Worm (Caenorhabditis elegans): ENCODE data around the gene srg-39.
A peak's percentile ranks its signal among the peaks of the same experiment; 100 is the strongest.

The srg-39 gene

ce11 chrV:11119294-11119755 is 32.9 kb downstream of the srg-39 start, which contains the start of gene scb-1 (continued):
- TF ChIP-seq lin-13 (GFP tag; optimal IDR thresholded peaks at IDR 0.05) (no peak), ceh-44 (GFP tag; IDR thresholded peaks at IDR 0.05) (no peak), nhr-111 (GFP tag; optimal IDR thresholded peaks at IDR 0.05) (peak; percentile 38)

ce11 chrV:11118179-11118725 is 34.0 kb downstream of the srg-39 start:
- no peak for TF ChIP-seq lin-15B (tag; optimal IDR thresholded peaks at IDR 0.05)
- peak in 1 of 2 experiments; percentile 17 for TF ChIP-seq lsy-2 (tag; optimal IDR thresholded peaks at IDR 0.05)
- TF ChIP-seq pha-4 (GFP tag; IDR thresholded peaks at IDR 0.05) = no peak
- no peak for TF ChIP-seq pha-4 (tag; optimal IDR thresholded peaks at IDR 0.05)
- peak; percentile 35; the same call in 1 of the 2 replicates for TF ChIP-seq lin-38 (GFP tag; IDR thresholded peaks at IDR 0.05)
- no peak for TF ChIP-seq duxl-1 (tag; optimal IDR thresholded peaks at IDR 0.05; ENCODE audit: poor library complexity)
- TF ChIP-seq F26F4.8 (GFP tag; conservative IDR thresholded peaks at IDR 0.05) = no peak
- TF ChIP-seq T26A8.4 (GFP tag; IDR thresholded peaks at IDR 0.05) = 0 out of 2 replicates have a peak, but pooled peaks have one; percentile 42
- no peak for TF ChIP-seq egl-27 (tag; optimal IDR thresholded peaks at IDR 0.05)
- TF ChIP-seq D1046.2 (GFP tag; IDR thresholded peaks at IDR 0.05) = no peak
- no peak for TF ChIP-seq nhr-42 (GFP tag; IDR thresholded peaks at IDR 0.05)
- no peak for TF ChIP-seq ctbp-1 (GFP tag; IDR thresholded peaks at IDR 0.05)
- TF ChIP-seq nhr-77 (tag; optimal IDR thresholded peaks at IDR 0.05) = peak; percentile 31
- TF ChIP-seq daf-16 (GFP tag; optimal IDR thresholded peaks at IDR 0.05) = peak in 1 of 2 experiments; percentile 14
- TF ChIP-seq daf-16 (tag; optimal IDR thresholded peaks at IDR 0.05) = peak; percentile 28
- TF ChIP-seq nhr-28 (tag; optimal IDR thresholded peaks at IDR 0.05) = no peak
- TF ChIP-seq dve-1 (tag; optimal IDR thresholded peaks at IDR 0.05; ENCODE audit: insufficient read depth) = peak; percentile 5
- TF ChIP-seq R02D3.7 (tag; optimal IDR thresholded peaks at IDR 0.05) = no peak
- TF ChIP-seq T20F7.1 (GFP tag; optimal IDR thresholded peaks at IDR 0.05) = peak; percentile 32
- peak; percentile 84 for TF ChIP-seq aha-1 (tag)
- no peak for TF ChIP-seq ZK337.2 (GFP tag; IDR thresholded peaks at IDR 0.05)
- TF ChIP-seq zfp-3 (GFP tag; conservative IDR thresholded peaks at IDR 0.05) = peak; percentile 78; the same call in 1 of the 2 replicates
- TF ChIP-seq ama-1 (optimal IDR thresholded peaks at IDR 0.05) = no peak
- peak; percentile 23 for TF ChIP-seq mes-2 (tag; optimal IDR thresholded peaks at IDR 0.05; ENCODE audit: poor library complexity, severe bottlenecking)
- TF ChIP-seq nhr-237 (tag; optimal IDR thresholded peaks at IDR 0.05) = no peak
- no peak for TF ChIP-seq ZK546.5 (tag; optimal IDR thresholded peaks at IDR 0.05)
- no peak for TF ChIP-seq daf-12 (tag; optimal IDR thresholded peaks at IDR 0.05)
- TF ChIP-seq nhr-102 (tag; optimal IDR thresholded peaks at IDR 0.05) = no peak
- no peak for TF ChIP-seq zip-11 (GFP tag; IDR thresholded peaks at IDR 0.05)
- TF ChIP-seq zag-1 (tag; optimal IDR thresholded peaks at IDR 0.05) = no peak
- no peak for TF ChIP-seq unc-62 (GFP tag; optimal IDR thresholded peaks at IDR 0.05 in 1 of 2)
- no peak for TF ChIP-seq unc-62 (tag; optimal IDR thresholded peaks at IDR 0.05)
- no peak for TF ChIP-seq madf-9 (GFP tag; conservative IDR thresholded peaks at IDR 0.05)
- no peak for TF ChIP-seq Y105C5A.15 (GFP tag; IDR thresholded peaks at IDR 0.05)
- TF ChIP-seq gei-8 (GFP tag; optimal IDR thresholded peaks at IDR 0.05) = no peak
- peak; percentile 14 for TF ChIP-seq nhr-25 (tag; optimal IDR thresholded peaks at IDR 0.05; ENCODE audit: borderline replicate concordance, insufficient read depth)
- TF ChIP-seq tra-1 (GFP tag; IDR thresholded peaks at IDR 0.05) = 0 out of 2 replicates have a peak, but pooled peaks have one; percentile 10

ce11 chrV:11113607-11114006 is 38.6 kb downstream of the srg-39 start, which contains the start of gene math-33:
Gene math-33, plus strand, starts transcription at chrV:11113907.
- TF ChIP-seq Y75B8A.6 (GFP tag; IDR thresholded peaks at IDR 0.05) (no peak), egl-43 (GFP tag; IDR thresholded peaks at IDR 0.05) (no peak), nhr-25 (tag; optimal IDR thresholded peaks at IDR 0.05; ENCODE audit: borderline replicate concordance, insufficient read depth) (no peak), lin-39 (tag; optimal IDR thresholded peaks at IDR 0.05) (no peak)
